Worm (Caenorhabditis elegans): ENCODE measurements around the gene Y67H2A.2.

Y67H2A.2 gene

DNA sequence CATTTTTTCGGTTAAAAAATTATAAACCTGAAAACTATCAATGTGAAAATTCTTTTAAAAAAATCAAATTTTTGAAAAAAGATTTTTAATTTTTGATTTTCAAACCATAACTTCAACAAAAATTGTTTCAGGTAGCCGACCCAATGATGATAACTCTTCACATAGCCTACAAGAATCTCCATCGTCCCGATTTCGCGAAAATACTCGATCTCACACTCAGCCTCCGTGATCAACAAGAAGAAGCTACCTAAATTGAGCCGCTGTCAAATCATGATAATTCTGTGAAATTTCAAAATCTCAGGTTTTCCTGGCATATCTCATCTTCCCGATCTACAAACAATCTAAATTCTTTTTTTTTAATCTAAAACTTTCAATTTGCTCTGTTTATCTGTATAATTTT lies 47.4 kb downstream of the Y67H2A.2 start:
- TF ChIP-seq unc-62 (GFP tag; optimal IDR thresholded peaks at IDR 0.05), result no peak

DNA sequence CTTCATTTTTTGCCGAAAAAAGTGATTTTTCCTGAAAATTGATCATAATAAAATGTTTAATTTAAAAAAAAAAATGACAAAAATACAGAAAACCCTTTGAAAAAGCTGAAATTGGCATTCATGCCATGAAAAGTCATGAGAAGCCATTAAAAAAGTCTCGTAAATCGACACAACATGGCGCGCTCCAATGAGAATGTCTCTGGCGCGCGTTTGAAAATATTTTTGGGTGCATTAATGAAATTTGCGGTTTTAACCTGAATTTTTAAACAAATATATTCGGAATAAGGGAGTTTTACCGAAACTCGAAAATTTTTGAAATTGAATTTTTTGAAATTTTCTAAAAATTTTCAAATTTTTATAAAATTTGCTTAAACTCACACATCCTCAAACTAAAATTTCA lies 49.8 kb downstream of the Y67H2A.2 start:
- no peak for TF ChIP-seq unc-62 (GFP tag; optimal IDR thresholded peaks at IDR 0.05)

DNA sequence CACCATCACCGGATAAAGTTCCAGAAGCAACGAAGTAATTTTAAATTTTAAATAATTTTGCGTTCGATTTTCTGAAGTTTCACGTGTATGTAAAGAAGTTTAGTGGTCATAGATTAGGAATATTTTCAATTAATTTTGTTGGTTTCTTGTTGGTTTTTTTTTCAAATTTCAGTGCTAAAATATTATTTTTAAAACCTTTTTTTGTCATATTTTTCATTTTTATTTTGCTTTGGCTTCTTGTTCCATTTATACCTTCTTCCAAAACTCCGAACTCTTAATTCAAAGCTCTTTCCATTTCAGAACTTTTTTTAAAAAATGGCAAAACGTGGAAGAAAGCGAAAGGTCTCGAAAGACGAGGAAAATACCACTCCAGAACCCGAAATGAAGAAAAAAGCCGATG lies 50.7 kb downstream of the Y67H2A.2 start, which contains the start of gene JC8.7:
Gene JC8.7, plus strand, starts transcription at position 301 of the 400 bp plus-strand sequence.
- no peak for TF ChIP-seq unc-62 (GFP tag; optimal IDR thresholded peaks at IDR 0.05)

DNA sequence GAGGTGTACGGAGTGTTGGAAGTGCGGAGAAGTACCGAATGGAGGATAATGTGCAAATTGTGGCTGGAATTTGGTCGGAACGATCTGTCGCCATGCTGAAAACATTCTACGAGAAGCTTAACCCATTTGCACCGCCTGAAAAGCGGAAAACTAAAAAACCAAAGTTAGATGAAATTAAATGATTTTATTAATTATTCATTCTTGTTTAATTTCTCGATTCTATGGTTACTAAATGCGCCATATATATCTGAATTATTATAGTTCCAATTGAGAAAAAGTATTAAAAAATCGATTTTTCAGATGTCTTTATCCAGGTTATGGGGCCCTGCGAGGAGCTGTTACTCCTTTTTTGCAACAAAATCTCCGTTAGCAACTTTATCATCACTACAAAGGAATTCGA lies 53.6 kb downstream of the Y67H2A.2 start, which contains the start of gene cox-11:
Gene cox-11, plus strand, starts transcription at position 301 of the 400 bp plus-strand sequence.
- no peak for TF ChIP-seq unc-62 (GFP tag; optimal IDR thresholded peaks at IDR 0.05)

DNA sequence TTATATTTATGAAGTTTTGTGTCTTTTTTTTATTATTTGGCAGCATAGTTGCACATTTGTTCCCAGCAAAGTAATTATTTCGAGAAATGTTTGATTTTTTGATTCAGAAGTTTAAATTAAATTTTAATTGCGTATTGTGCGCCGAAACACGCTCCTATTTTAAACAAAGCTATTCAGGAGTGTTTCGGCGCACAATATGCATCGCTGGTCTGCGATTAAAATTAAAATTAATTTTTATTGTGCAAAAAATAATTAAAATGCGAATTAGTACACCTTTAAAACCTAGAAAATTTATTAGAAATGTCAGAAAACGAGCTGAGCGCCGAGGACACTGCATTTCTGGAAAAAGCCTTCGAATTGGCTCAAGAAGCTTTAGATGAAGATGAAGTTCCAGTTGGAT lies 54.2 kb downstream of the Y67H2A.2 start, which contains the start of gene JC8.4:
Gene JC8.4, plus strand, starts transcription at position 301 of the 400 bp plus-strand sequence.
- TF ChIP-seq unc-62 (GFP tag; optimal IDR thresholded peaks at IDR 0.05), result no peak

DNA sequence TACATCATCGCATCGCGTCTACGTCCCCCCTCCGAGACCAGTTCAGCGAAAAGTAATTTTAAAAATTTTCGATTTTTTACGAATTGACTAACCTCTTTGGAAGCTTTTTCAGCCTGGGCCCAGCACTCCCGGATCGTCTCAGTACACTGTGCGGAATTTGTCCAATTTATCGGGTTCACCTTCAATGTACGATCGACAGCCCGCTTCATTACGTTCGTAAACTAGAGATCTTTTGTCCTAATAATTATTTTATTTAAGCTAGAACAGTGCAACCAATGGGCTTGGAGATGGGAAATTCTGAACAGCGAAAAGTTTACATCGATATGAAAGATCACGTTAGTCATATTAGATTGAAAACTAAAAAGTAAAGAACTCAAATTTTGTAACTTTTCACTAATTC lies 56.3 kb downstream of the Y67H2A.2 start:
- no peak for TF ChIP-seq unc-62 (GFP tag; optimal IDR thresholded peaks at IDR 0.05)

DNA sequence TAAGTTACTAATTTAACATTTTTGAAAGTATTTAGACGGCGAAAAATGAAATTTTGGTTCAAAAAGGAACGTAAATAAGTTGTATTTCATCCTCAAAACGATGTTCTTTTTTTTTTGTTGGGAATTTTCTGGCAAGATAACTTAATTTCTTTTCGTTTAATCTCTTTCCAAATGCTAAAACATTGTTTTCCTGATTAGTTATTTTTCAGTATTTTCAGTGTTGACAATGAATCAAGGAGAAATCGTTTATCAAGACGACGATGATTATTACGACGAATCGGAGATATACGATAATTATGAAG lies 56.8 kb downstream of the Y67H2A.2 start, which contains the start of gene lin-54:
Gene lin-54, plus strand, starts transcription at position 203 of the 302 bp plus-strand sequence.
- TF ChIP-seq unc-62 (GFP tag; optimal IDR thresholded peaks at IDR 0.05), result no peak

DNA sequence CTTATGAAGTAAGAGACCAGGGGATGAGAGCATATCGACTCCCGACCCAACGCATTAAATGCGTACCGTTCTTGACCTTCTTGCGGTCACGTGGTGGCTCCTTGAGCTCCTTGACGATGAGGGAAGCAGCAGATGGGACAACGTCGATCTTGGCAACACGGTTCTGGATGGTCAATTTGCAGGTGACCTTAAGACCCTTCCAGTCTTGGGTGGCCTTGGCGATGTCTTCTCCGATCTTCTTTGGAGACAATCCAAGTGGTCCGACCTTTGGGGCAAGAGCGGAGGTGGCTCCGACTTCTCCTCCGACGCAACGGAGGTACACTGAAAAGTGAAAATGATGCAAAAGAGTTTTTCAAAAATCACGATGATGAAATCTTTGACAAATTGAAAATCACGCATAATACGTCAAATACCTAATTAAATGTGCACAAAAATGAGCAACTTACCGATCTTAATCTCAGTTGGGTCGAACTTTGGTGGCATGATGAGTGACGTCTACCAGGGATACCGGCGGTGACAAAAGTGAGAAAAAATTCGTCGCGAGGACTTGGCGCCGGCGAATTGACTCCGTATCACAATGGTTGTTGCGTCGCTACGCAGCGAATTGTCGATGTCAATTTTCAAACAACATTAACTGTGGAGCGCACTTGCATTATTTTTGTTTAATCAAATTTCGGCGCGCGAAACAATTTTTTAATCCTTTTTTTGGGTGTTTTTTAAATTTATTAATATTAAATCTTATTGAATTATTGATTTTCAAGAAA lies 57.4 kb downstream of the Y67H2A.2 start, which contains the start of gene rpl-12:
Gene rpl-12, minus strand, starts transcription at position 574 of the 764 bp plus-strand sequence.
- no peak for TF ChIP-seq unc-62 (GFP tag; optimal IDR thresholded peaks at IDR 0.05)
